Worm (Caenorhabditis elegans) whole organism, L1 larva: ENCODE results near the gene smrc-1.

Experiments used
- C04F5.9 ChIP-seq: sonication (generic microtip); optimal IDR thresholded peaks from 2 replicates; lab custom pipeline; 2016; ENCODE audit warnings: missing genetic modification characterization, missing compliant biosample characterization
- alr-1 ChIP-seq: fragments of 200-800 bp; sonication (Bioruptor generic); optimal IDR thresholded peaks from 2 replicates; lab custom pipeline; 2018; ENCODE audit warnings: borderline replicate concordance, mild to moderate bottlenecking, missing genetic modification characterization, missing compliant biosample characterization
- ama-1 ChIP-seq: fragments of 150-350 bp; optimal IDR thresholded peaks from 2 replicates; lab custom pipeline; 2014
- blmp-1 ChIP-seq: fragments of 150-350 bp; optimal IDR thresholded peaks from 2 replicates; lab custom pipeline; 2014; ENCODE audit warnings: missing biosample characterization, missing genetic modification characterization
- ceh-8 ChIP-seq: fragments of 200-800 bp; sonication (Bioruptor generic); optimal IDR thresholded peaks from 2 replicates; lab custom pipeline; 2018; ENCODE audit warnings: mild to moderate bottlenecking, missing genetic modification characterization, moderate library complexity, missing compliant biosample characterization
- ceh-88 ChIP-seq: fragments of 200-800 bp; sonication (Bioruptor generic); IDR thresholded peaks from 2 replicates; pipeline ENCODE4 v1.3.6; 2022; ENCODE audit warnings: missing genetic modification characterization, missing compliant biosample characterization
- dpl-1 ChIP-seq, 3 experiments: fragments of 150-350 bp in 2 of 3; sonication (generic microtip) in 1 of 3; optimal IDR thresholded peaks; 2 replicates each; lab custom pipeline; 2014 to 2017; ENCODE audit warnings: missing biosample characterization in 3 of 3, missing genetic modification characterization in 3 of 3, missing genetic modification reagents in 3 of 3
- dsc-1 ChIP-seq: sonication (generic microtip); optimal IDR thresholded peaks from 2 replicates; lab custom pipeline; 2016; ENCODE audit warnings: mild to moderate bottlenecking, missing genetic modification characterization, missing compliant biosample characterization
- efl-1 ChIP-seq, 4 experiments: fragments of 150-350 bp; optimal IDR thresholded peaks in 3 of 4; peaks in 1 of 4; 1 replicate in 1 of 4; 2 replicates in 3 of 4; lab custom pipeline; 2014; ENCODE audit warnings: missing biosample characterization in 2 of 4, missing genetic modification characterization in 2 of 4, missing genetic modification reagents in 2 of 4
- efl-3 ChIP-seq: fragments of 200-800 bp; sonication (Bioruptor generic); optimal IDR thresholded peaks from 2 replicates; lab custom pipeline; 2018; ENCODE audit warnings: mild to moderate bottlenecking, missing genetic modification characterization, missing compliant biosample characterization
- egl-13 ChIP-seq: sonication (generic microtip); optimal IDR thresholded peaks from 2 replicates; lab custom pipeline; 2016; ENCODE audit warnings: missing genotype, missing genetic modification reagents, missing genetic modification characterization, missing compliant biosample characterization
- egl-27 ChIP-seq, 2 experiments: fragments of 150-350 bp in 1 of 2; sonication (generic microtip); optimal IDR thresholded peaks; 3 replicates each; lab custom pipeline; 2017 to 2018; ENCODE audit warnings: missing biosample characterization in 2 of 2, missing genetic modification characterization in 2 of 2, missing genetic modification reagents in 2 of 2
- elt-2 ChIP-seq: sonication (generic microtip); optimal IDR thresholded peaks from 2 replicates; lab custom pipeline; 2016; ENCODE audit warnings: missing genetic modification characterization, mild to moderate bottlenecking, inconsistent platforms, missing compliant biosample characterization, missing genetic modification reagents
- elt-3 ChIP-seq, 6 experiments: fragments of 150-350 bp in 1 of 6; sonication (generic microtip); optimal IDR thresholded peaks; 2 replicates each; lab custom pipeline; 2017 to 2018; ENCODE audit warnings: missing biosample characterization in 6 of 6, missing genetic modification characterization in 6 of 6, inconsistent platforms in 1 of 6
- ets-5 ChIP-seq: fragments of 200-800 bp; sonication (Bioruptor generic); IDR thresholded peaks from 2 replicates; pipeline ENCODE4 v1.3.6; 2022; ENCODE audit warnings: missing genetic modification characterization, missing compliant biosample characterization
- fkh-4 ChIP-seq: sonication (generic microtip); optimal IDR thresholded peaks from 2 replicates; lab custom pipeline; 2016; ENCODE audit warnings: missing compliant biosample characterization, missing genetic modification characterization, borderline replicate concordance
- fos-1 ChIP-seq: fragments of 150-350 bp; optimal IDR thresholded peaks from 2 replicates; lab custom pipeline; 2014; ENCODE audit warnings: missing biosample characterization, missing genetic modification characterization
- hlh-17 ChIP-seq: fragments of 200-800 bp; sonication (Bioruptor generic); optimal IDR thresholded peaks from 2 replicates; lab custom pipeline; 2018; ENCODE audit warnings: missing genetic modification characterization, mild to moderate bottlenecking, missing compliant biosample characterization, moderate library complexity, borderline replicate concordance
- lin-14 ChIP-seq: fragments of 200-800 bp; sonication (Bioruptor generic); optimal IDR thresholded peaks from 2 replicates; lab custom pipeline; 2018; ENCODE audit warnings: mild to moderate bottlenecking, missing genetic modification characterization, moderate library complexity, missing compliant biosample characterization
- lin-35 ChIP-seq, 2 experiments: fragments of 150-350 bp; optimal IDR thresholded peaks; 2 replicates each; lab custom pipeline; 2014; ENCODE audit warnings: missing biosample characterization in 2 of 2, missing genetic modification characterization in 2 of 2, missing genetic modification reagents in 2 of 2
- lsy-2 ChIP-seq, 2 experiments: fragments of 150-350 bp; optimal IDR thresholded peaks; 2 replicates each; lab custom pipeline; 2014; ENCODE audit warnings: missing biosample characterization in 2 of 2, missing genetic modification characterization in 2 of 2
- mdl-1 ChIP-seq, 2 experiments: fragments of 150-350 bp; optimal IDR thresholded peaks; 2 replicates each; lab custom pipeline; 2014 to 2017; ENCODE audit warnings: missing biosample characterization in 2 of 2, missing genetic modification characterization in 2 of 2, inconsistent platforms in 1 of 2
- mef-2 ChIP-seq: fragments of 150-350 bp; optimal IDR thresholded peaks from 2 replicates; lab custom pipeline; 2014; ENCODE audit warnings: missing biosample characterization, missing genetic modification characterization
- mep-1 ChIP-seq: fragments of 150-350 bp; optimal IDR thresholded peaks from 2 replicates; lab custom pipeline; 2014; ENCODE audit warnings: missing biosample characterization, missing genetic modification characterization
- nhr-11 ChIP-seq: fragments of 150-350 bp; optimal IDR thresholded peaks from 2 replicates; lab custom pipeline; 2014; ENCODE audit warnings: missing biosample characterization, missing genetic modification characterization
- nhr-19 ChIP-seq: fragments of 200-800 bp; sonication (Bioruptor generic); conservative IDR thresholded peaks from 2 replicates; pipeline ENCODE4 v1.3.6; 2022; ENCODE audit warnings: missing genetic modification characterization, missing compliant biosample characterization
- nhr-20 ChIP-seq: sonication (generic microtip); optimal IDR thresholded peaks from 2 replicates; lab custom pipeline; 2016; ENCODE audit warnings: mild to moderate bottlenecking, missing genetic modification characterization, missing compliant biosample characterization
- nhr-237 ChIP-seq: fragments of 150-350 bp; optimal IDR thresholded peaks from 2 replicates; lab custom pipeline; 2014; ENCODE audit warnings: missing biosample characterization, missing genetic modification characterization
- nhr-71 ChIP-seq: sonication (generic microtip); optimal IDR thresholded peaks from 2 replicates; lab custom pipeline; 2016; ENCODE audit warnings: mild to moderate bottlenecking, missing genetic modification characterization, moderate library complexity, missing compliant biosample characterization
- nhr-76 ChIP-seq: sonication (generic microtip); optimal IDR thresholded peaks from 2 replicates; lab custom pipeline; 2017; ENCODE audit warnings: missing biosample characterization, missing genetic modification characterization
- pax-3 ChIP-seq: fragments of 200-800 bp; sonication (Bioruptor generic); optimal IDR thresholded peaks from 2 replicates; lab custom pipeline; 2018; ENCODE audit warnings: mild to moderate bottlenecking, missing genetic modification characterization, moderate library complexity, missing compliant biosample characterization
- pqm-1 ChIP-seq: sonication (generic microtip); optimal IDR thresholded peaks from 3 replicates; lab custom pipeline; 2017; ENCODE audit warnings: missing biosample characterization, missing genetic modification characterization
- rnt-1 ChIP-seq: sonication (generic microtip); optimal IDR thresholded peaks from 2 replicates; lab custom pipeline; 2016; ENCODE audit warnings: mild to moderate bottlenecking, missing genetic modification characterization, moderate library complexity, missing compliant biosample characterization
- snpc-4 ChIP-seq: fragments of 150-350 bp; optimal IDR thresholded peaks from 2 replicates; lab custom pipeline; 2014; ENCODE audit warnings: missing biosample characterization, missing genetic modification characterization
- snu-23 ChIP-seq: sonication (generic microtip); optimal IDR thresholded peaks from 2 replicates; lab custom pipeline; 2016; ENCODE audit warnings: missing genetic modification characterization, missing compliant biosample characterization
- sox-4 ChIP-seq: sonication (generic microtip); optimal IDR thresholded peaks from 2 replicates; lab custom pipeline; 2016; ENCODE audit warnings: missing genetic modification characterization, missing compliant biosample characterization
- sptf-1 ChIP-seq: fragments of 150-350 bp; optimal IDR thresholded peaks from 2 replicates; lab custom pipeline; 2014; ENCODE audit warnings: missing biosample characterization, missing genetic modification characterization
- sup-37 ChIP-seq: fragments of 200-800 bp; sonication (Bioruptor generic); optimal IDR thresholded peaks from 2 replicates; lab custom pipeline; 2018; ENCODE audit warnings: mild to moderate bottlenecking, missing genetic modification characterization, missing compliant biosample characterization
- swsn-7 ChIP-seq: sonication (generic microtip); optimal IDR thresholded peaks from 2 replicates; lab custom pipeline; 2016; ENCODE audit warnings: missing genetic modification characterization, missing compliant biosample characterization
- tbx-2 ChIP-seq: sonication (generic microtip); optimal IDR thresholded peaks from 2 replicates; lab custom pipeline; 2016; ENCODE audit warnings: missing genetic modification characterization, missing compliant biosample characterization
- unc-30 ChIP-seq: sonication (generic microtip); optimal IDR thresholded peaks from 2 replicates; lab custom pipeline; 2017; ENCODE audit warnings: missing biosample characterization, missing genetic modification characterization
- unc-62 ChIP-seq: fragments of 150-350 bp; optimal IDR thresholded peaks from 2 replicates; lab custom pipeline; 2014; ENCODE audit warnings: missing biosample characterization, missing genetic modification reagents, missing genetic modification characterization
- unc-86 ChIP-seq: sonication (generic microtip); optimal IDR thresholded peaks from 2 replicates; lab custom pipeline; 2016; ENCODE audit warnings: missing genetic modification characterization, missing compliant biosample characterization
- xbp-1 ChIP-seq: sonication (generic microtip); optimal IDR thresholded peaks from 2 replicates; lab custom pipeline; 2016; ENCODE audit warnings: missing genetic modification characterization, missing compliant biosample characterization
- zip-4 ChIP-seq: fragments of 200-800 bp; sonication (Bioruptor generic); optimal IDR thresholded peaks from 2 replicates; lab custom pipeline; 2018; ENCODE audit warnings: mild to moderate bottlenecking, missing genetic modification characterization, moderate library complexity, missing compliant biosample characterization
- ztf-11 ChIP-seq, 2 experiments: sonication (generic microtip); optimal IDR thresholded peaks; 2 replicates each; lab custom pipeline; 2016 to 2017; ENCODE audit warnings: missing genetic modification characterization in 2 of 2, missing biosample characterization in 1 of 2, missing compliant biosample characterization in 1 of 2

Gene smrc-1

ce11 chrIII:6360825-6361224 is 29.9 kb upstream of the smrc-1 start (continued):
- TF ChIP-seq efl-1 (optimal IDR thresholded peaks at IDR 0.05; lab: Kevin White, UChicago), result no peak
- TF ChIP-seq efl-1 (GFP tag; optimal IDR thresholded peaks at IDR 0.05 in 1 of 2; lab: Kevin White, UChicago), result no peak
- TF ChIP-seq C04F5.9 (tag; lab: Kevin White, UChicago), result no peak
- peak; percentile 56 for TF ChIP-seq nhr-71 (tag; lab: Kevin White, UChicago)
- TF ChIP-seq fkh-4 (tag; lab: Kevin White, UChicago), result no peak
- TF ChIP-seq lsy-2 (tag; optimal IDR thresholded peaks at IDR 0.05; lab: Kevin White, UChicago), result peak; percentile 18 to 33
- peak; percentile 29 for TF ChIP-seq rnt-1 (tag; lab: Kevin White, UChicago)
- peak in 1 of 2 experiments; percentile 58 for TF ChIP-seq mdl-1 (tag; optimal IDR thresholded peaks at IDR 0.05; lab: Kevin White, UChicago)
- no peak for TF ChIP-seq snpc-4 (tag; lab: Kevin White, UChicago)
- no peak for TF ChIP-seq nhr-11
- TF ChIP-seq alr-1, result no peak
- peak; percentile 51 for TF ChIP-seq snu-23
- TF ChIP-seq lin-14, result peak; percentile 79
- TF ChIP-seq fos-1 (tag; lab: Kevin White, UChicago), result no peak
- TF ChIP-seq nhr-237 (tag; lab: Kevin White, UChicago), result no peak
- peak; percentile 73 for TF ChIP-seq nhr-20 (tag; lab: Kevin White, UChicago)
- peak in 1 of 3 experiments; percentile 1 for TF ChIP-seq dpl-1 (GFP tag; optimal IDR thresholded peaks at IDR 0.05; lab: Kevin White, UChicago)
- no peak for TF ChIP-seq unc-30
- peak; percentile 2 for TF ChIP-seq tbx-2 (tag; lab: Kevin White, UChicago)
- peak in 3 of 6 experiments; percentile 21 to 67 (median 31) for TF ChIP-seq elt-3 (tag; optimal IDR thresholded peaks at IDR 0.05; lab: Kevin White, UChicago)
- no peak for TF ChIP-seq mef-2 (tag; lab: Kevin White, UChicago)

ce11 chrIII:6361560-6361959 is 29.2 kb upstream of the smrc-1 start:
- TF ChIP-seq ets-5, result no peak
- TF ChIP-seq alr-1, result no peak
- no peak for TF ChIP-seq sox-4 (tag; lab: Kevin White, UChicago)
- no peak for TF ChIP-seq nhr-11
- no peak for TF ChIP-seq efl-3 (GFP tag; lab: Kevin White, UChicago)
- TF ChIP-seq unc-30, result no peak
- TF ChIP-seq lin-14, result peak; percentile 29
- TF ChIP-seq ceh-8, result no peak
- no peak for TF ChIP-seq egl-27 (tag; optimal IDR thresholded peaks at IDR 0.05; lab: Kevin White, UChicago)
- TF ChIP-seq elt-3 (tag; optimal IDR thresholded peaks at IDR 0.05; lab: Kevin White, UChicago), result peak in 1 of 6 experiments; percentile 25
- no peak for TF ChIP-seq dsc-1 (tag; lab: Kevin White, UChicago)
- TF ChIP-seq nhr-71 (tag; lab: Kevin White, UChicago), result peak; percentile 39
- no peak for TF ChIP-seq mef-2 (tag; lab: Kevin White, UChicago)
- no peak for TF ChIP-seq pqm-1 (tag; lab: Kevin White, UChicago)
- TF ChIP-seq egl-13, result peak; percentile 38
- TF ChIP-seq swsn-7 (tag; lab: Kevin White, UChicago), result no peak
- TF ChIP-seq efl-1 (optimal IDR thresholded peaks at IDR 0.05; lab: Kevin White, UChicago), result no peak
- peak in 1 of 2 experiments; percentile 93 for TF ChIP-seq efl-1 (GFP tag; optimal IDR thresholded peaks at IDR 0.05 in 1 of 2; lab: Kevin White, UChicago)
- peak; percentile 18 for TF ChIP-seq nhr-20 (tag; lab: Kevin White, UChicago)
- peak; percentile 83 for TF ChIP-seq elt-2 (tag; lab: Kevin White, UChicago)
- no peak for TF ChIP-seq zip-4 (GFP tag; lab: Kevin White, UChicago)
- no peak for TF ChIP-seq nhr-76
- peak in 1 of 2 experiments; percentile 4 for TF ChIP-seq lsy-2 (tag; optimal IDR thresholded peaks at IDR 0.05; lab: Kevin White, UChicago)
- TF ChIP-seq lin-35 (GFP tag; optimal IDR thresholded peaks at IDR 0.05; lab: Kevin White, UChicago), result peak in 1 of 2 experiments; percentile 57
- TF ChIP-seq nhr-19 (GFP tag; lab: Robert Waterston, UW), result no peak
- no peak for TF ChIP-seq mep-1 (tag; lab: Kevin White, UChicago)
- no peak for TF ChIP-seq ceh-88 (GFP tag; lab: Robert Waterston, UW)

- TF ChIP-seq zip-4 (GFP tag; lab: Kevin White, UChicago) (no peak), alr-1 (no peak), unc-86 (tag; lab: Kevin White, UChicago) (no peak), egl-27 (tag; optimal IDR thresholded peaks at IDR 0.05; lab: Kevin White, UChicago) (peak in 1 of 2 experiments; percentile 14), nhr-76 (no peak), ama-1 (lab: Kevin White, UChicago) (no peak), tbx-2 (tag; lab: Kevin White, UChicago) (peak; percentile 70), pax-3 (tag; lab: Kevin White, UChicago) (no peak), ztf-11 (tag; optimal IDR thresholded peaks at IDR 0.05; lab: Kevin White, UChicago) (no peak), xbp-1 (tag; lab: Kevin White, UChicago) (peak; percentile 25), unc-62 (GFP tag; lab: Kevin White, UChicago) (no peak), hlh-17 (GFP tag; lab: Kevin White, UChicago) (no peak), sup-37 (GFP tag; lab: Kevin White, UChicago) (no peak), nhr-19 (GFP tag; lab: Robert Waterston, UW) (peak; percentile 78), sptf-1 (tag; lab: Kevin White, UChicago) (no peak), blmp-1 (tag; lab: Kevin White, UChicago) (peak; percentile 77), mep-1 (tag; lab: Kevin White, UChicago) (peak; percentile 70), snpc-4 (tag; lab: Kevin White, UChicago) (peak; percentile 14), ets-5 (no peak)
Observed at ce11 chrIII:6362323-6362922, 28.3 kb upstream of the smrc-1 start.
